Worm (Caenorhabditis elegans) whole organism, young adult: ENCODE measurements around the gene str-134.

Experiments
- B0019.2 ChIP-seq: fragments of 200-800 bp; sonication (Bioruptor generic); conservative IDR thresholded peaks from 2 replicates; pipeline ENCODE4 v1.3.6; 2022; ENCODE audit warnings: missing genetic modification reagents, missing genetic modification characterization, missing compliant biosample characterization
- B0261.1 ChIP-seq: sonication (generic microtip); optimal IDR thresholded peaks from 2 replicates; lab custom pipeline; 2016; ENCODE audit warnings: mild to moderate bottlenecking, missing genetic modification characterization, moderate library complexity, missing compliant biosample characterization
- B0336.3 ChIP-seq: fragments of 200-800 bp; sonication (Bioruptor generic); IDR thresholded peaks from 2 replicates; pipeline ENCODE4 v1.3.6; 2022; ENCODE audit warnings: missing genetic modification characterization, missing compliant biosample characterization
- C06A6.2 ChIP-seq: fragments of 200-800 bp; sonication (Bioruptor generic); conservative IDR thresholded peaks from 2 replicates; pipeline ENCODE4 v1.3.6; 2022; ENCODE audit warnings: missing genetic modification characterization, missing compliant biosample characterization
- F33H1.4 ChIP-seq: fragments of 200-800 bp; sonication (Bioruptor generic); IDR thresholded peaks from 2 replicates; pipeline ENCODE4 v1.3.6; 2022; ENCODE audit warnings: missing genetic modification reagents, missing genetic modification characterization, missing compliant biosample characterization
- F37B4.10 ChIP-seq: fragments of 200-800 bp; sonication (Bioruptor generic); IDR thresholded peaks from 2 replicates; pipeline ENCODE4 v1.3.6; 2022; ENCODE audit warnings: missing genetic modification characterization, missing compliant biosample characterization
- F39B2.1 ChIP-seq: fragments of 200-800 bp; sonication (Bioruptor generic); IDR thresholded peaks from 2 replicates; pipeline ENCODE4 v1.3.6; 2022; ENCODE audit warnings: missing genetic modification reagents, missing genetic modification characterization, missing compliant biosample characterization
- F57A8.1 ChIP-seq: fragments of 200-800 bp; sonication (Bioruptor generic); optimal IDR thresholded peaks from 2 replicates; lab custom pipeline; 2018; ENCODE audit warnings: mild to moderate bottlenecking, missing genetic modification characterization, moderate library complexity, missing compliant biosample characterization
- Y53G8AR.9 ChIP-seq: fragments of 200-800 bp; sonication (Bioruptor generic); conservative IDR thresholded peaks from 2 replicates; pipeline ENCODE4 v1.3.6; 2022; ENCODE audit warnings: missing genetic modification reagents, missing genetic modification characterization, missing compliant biosample characterization
- Y67H2A.10 ChIP-seq: fragments of 200-800 bp; sonication (Bioruptor generic); conservative IDR thresholded peaks from 2 replicates; pipeline ENCODE4 v1.3.6; 2022; ENCODE audit warnings: missing genetic modification reagents, missing genetic modification characterization, missing compliant biosample characterization
- aptf-3 ChIP-seq: fragments of 200-800 bp; sonication (Bioruptor generic); IDR thresholded peaks from 2 replicates; pipeline ENCODE4 v1.3.6; 2022; ENCODE audit warnings: missing genetic modification characterization, missing compliant biosample characterization
- athp-1 ChIP-seq: sonication (generic microtip); optimal IDR thresholded peaks from 2 replicates; lab custom pipeline; 2017; ENCODE audit warnings: mild to moderate bottlenecking, missing genetic modification characterization, missing compliant biosample characterization
- ceh-40 ChIP-seq: fragments of 200-800 bp; sonication (Bioruptor generic); IDR thresholded peaks from 2 replicates; pipeline ENCODE4 v1.3.6; 2022; ENCODE audit warnings: missing genetic modification characterization, missing compliant biosample characterization
- ceh-79 ChIP-seq: sonication (generic microtip); optimal IDR thresholded peaks from 2 replicates; lab custom pipeline; 2017; ENCODE audit warnings: mild to moderate bottlenecking, missing genetic modification characterization, missing compliant biosample characterization
- chd-7 ChIP-seq: sonication (generic microtip); optimal IDR thresholded peaks from 2 replicates; lab custom pipeline; 2016; ENCODE audit warnings: mild to moderate bottlenecking, missing genetic modification characterization, moderate library complexity, missing compliant biosample characterization
- die-1 ChIP-seq: sonication (generic microtip); optimal IDR thresholded peaks from 2 replicates; lab custom pipeline; 2016; ENCODE audit warnings: missing genotype, mild to moderate bottlenecking, missing genetic modification characterization, missing compliant biosample characterization
- dox-1 ChIP-seq: fragments of 200-800 bp; sonication (Bioruptor generic); IDR thresholded peaks from 2 replicates; pipeline ENCODE4 v1.3.6; 2022; ENCODE audit warnings: missing genetic modification reagents, missing genetic modification characterization, missing compliant biosample characterization
- dpff-1 ChIP-seq: sonication (generic microtip); optimal IDR thresholded peaks from 2 replicates; lab custom pipeline; 2017; ENCODE audit warnings: mild to moderate bottlenecking, missing genetic modification characterization, missing compliant biosample characterization
- hmg-20 ChIP-seq: fragments of 200-800 bp; sonication (Bioruptor generic); IDR thresholded peaks from 2 replicates; pipeline ENCODE4 v1.3.6; 2022; ENCODE audit warnings: missing genetic modification reagents, missing genetic modification characterization, missing compliant biosample characterization
- hrde-1 ChIP-seq: sonication (generic microtip); optimal IDR thresholded peaks from 2 replicates; lab custom pipeline; 2016; ENCODE audit warnings: missing genetic modification characterization, mild to moderate bottlenecking, missing compliant biosample characterization, moderate library complexity, missing genotype, missing genetic modification reagents, borderline replicate concordance
- lag-1 ChIP-seq: fragments of 200-800 bp; sonication (Bioruptor generic); IDR thresholded peaks from 2 replicates; pipeline ENCODE4 v1.3.6; 2022; ENCODE audit warnings: missing genetic modification reagents, missing genetic modification characterization, missing compliant biosample characterization
- let-607 ChIP-seq, 2 experiments: fragments of 200-800 bp in 1 of 2; sonication (Bioruptor generic) in 1 of 2; sonication (generic microtip) in 1 of 2; optimal IDR thresholded peaks; 2 replicates each; lab custom pipeline; 2016 to 2018; ENCODE audit warnings: mild to moderate bottlenecking in 2 of 2, missing compliant biosample characterization in 2 of 2, missing genetic modification characterization in 2 of 2, moderate library complexity in 2 of 2, missing genotype in 1 of 2
- lin-26 ChIP-seq: fragments of 200-800 bp; sonication (Bioruptor generic); IDR thresholded peaks from 2 replicates; pipeline ENCODE4 v1.3.6; 2022; ENCODE audit warnings: missing genetic modification reagents, missing genetic modification characterization, missing compliant biosample characterization
- lin-35 ChIP-seq, 3 experiments: fragments of 150-350 bp in 2 of 3; sonication (generic microtip) in 1 of 3; optimal IDR thresholded peaks; 2 replicates each; lab custom pipeline; 2014 to 2018; ENCODE audit warnings: missing biosample characterization in 3 of 3, missing genetic modification characterization in 3 of 3, missing genetic modification reagents in 3 of 3
- lsl-1 ChIP-seq: fragments of 200-800 bp; sonication (Bioruptor generic); optimal IDR thresholded peaks from 2 replicates; lab custom pipeline; 2018; ENCODE audit warnings: mild to moderate bottlenecking, missing genetic modification characterization, moderate library complexity, missing compliant biosample characterization
- lsy-27 ChIP-seq: sonication (generic microtip); optimal IDR thresholded peaks from 2 replicates; lab custom pipeline; 2017; ENCODE audit warnings: missing genetic modification characterization, mild to moderate bottlenecking, missing compliant biosample characterization, antibody characterized with exemption, missing genotype, borderline replicate concordance; ENCODE audit not compliant: insufficient read depth
- madf-10 ChIP-seq: sonication (generic microtip); optimal IDR thresholded peaks from 2 replicates; lab custom pipeline; 2016; ENCODE audit warnings: mild to moderate bottlenecking, missing genetic modification characterization, missing compliant biosample characterization
- madf-3 ChIP-seq: fragments of 200-800 bp; sonication (Bioruptor generic); IDR thresholded peaks from 2 replicates; pipeline ENCODE4 v1.3.6; 2022; ENCODE audit warnings: missing genetic modification reagents, missing genetic modification characterization, missing compliant biosample characterization
- madf-6 ChIP-seq: fragments of 200-800 bp; sonication (Bioruptor generic); IDR thresholded peaks from 2 replicates; pipeline ENCODE4 v1.3.6; 2022; ENCODE audit warnings: missing genetic modification reagents, missing genetic modification characterization, missing compliant biosample characterization
- mcd-1 ChIP-seq: fragments of 200-800 bp; sonication (Bioruptor generic); IDR thresholded peaks from 2 replicates; pipeline ENCODE4 v1.3.6; 2022; ENCODE audit warnings: missing genetic modification reagents, missing genetic modification characterization, missing compliant biosample characterization
- mes-4 ChIP-seq: sonication (generic microtip); optimal IDR thresholded peaks from 2 replicates; lab custom pipeline; 2016; ENCODE audit warnings: missing genotype, missing genetic modification characterization, missing compliant biosample characterization
- mxl-1 ChIP-seq: sonication (generic microtip); optimal IDR thresholded peaks from 2 replicates; lab custom pipeline; 2016; ENCODE audit warnings: missing genetic modification characterization, missing compliant biosample characterization
- nfyb-1 ChIP-seq: fragments of 200-800 bp; sonication (Bioruptor generic); IDR thresholded peaks from 2 replicates; pipeline ENCODE4 v1.3.6; 2022; ENCODE audit warnings: missing genetic modification reagents, missing genetic modification characterization, missing compliant biosample characterization
- nhr-179 ChIP-seq: sonication (generic microtip); optimal IDR thresholded peaks from 2 replicates; lab custom pipeline; 2016; ENCODE audit warnings: mild to moderate bottlenecking, missing genetic modification characterization, missing compliant biosample characterization
- rcor-1 ChIP-seq: fragments of 200-800 bp; sonication (Bioruptor generic); IDR thresholded peaks from 2 replicates; pipeline ENCODE4 v1.3.6; 2022; ENCODE audit warnings: missing genetic modification reagents, missing genetic modification characterization, missing compliant biosample characterization
- repo-1 ChIP-seq: sonication (generic microtip); optimal IDR thresholded peaks from 2 replicates; lab custom pipeline; 2017; ENCODE audit warnings: mild to moderate bottlenecking, missing genetic modification characterization, missing compliant biosample characterization
- rpc-1 ChIP-seq, 2 experiments: fragments of 150-350 bp in 1 of 2; sonication (generic microtip) in 1 of 2; optimal IDR thresholded peaks; 2 replicates each; lab custom pipeline; 2014 to 2018; ENCODE audit warnings: missing biosample characterization in 1 of 2, missing genetic modification characterization in 1 of 2, missing genetic modification reagents in 1 of 2, missing genotype in 1 of 2
- sdz-38 ChIP-seq: sonication (generic microtip); optimal IDR thresholded peaks from 2 replicates; lab custom pipeline; 2016; ENCODE audit warnings: missing genotype, missing genetic modification characterization, missing compliant biosample characterization
- sea-2 ChIP-seq: fragments of 200-800 bp; sonication (Bioruptor generic); IDR thresholded peaks from 2 replicates; pipeline ENCODE4 v1.3.6; 2022; ENCODE audit warnings: missing genetic modification characterization, missing compliant biosample characterization
- snpc-3.4 ChIP-seq: sonication (generic microtip); optimal IDR thresholded peaks from 2 replicates; lab custom pipeline; 2017; ENCODE audit warnings: missing genetic modification characterization, mild to moderate bottlenecking, missing compliant biosample characterization, antibody characterized with exemption, moderate library complexity, missing genotype, missing genetic modification reagents
- somi-1 ChIP-seq: fragments of 200-800 bp; sonication (Bioruptor generic); optimal IDR thresholded peaks from 2 replicates; lab custom pipeline; 2018; ENCODE audit warnings: mild to moderate bottlenecking, missing genetic modification characterization, missing compliant biosample characterization
- unc-130 ChIP-seq: sonication (generic microtip); optimal IDR thresholded peaks from 2 replicates; lab custom pipeline; 2016; ENCODE audit warnings: missing genetic modification reagents, missing genetic modification characterization, missing compliant biosample characterization
- zfh-2 ChIP-seq: fragments of 200-800 bp; sonication (Bioruptor generic); conservative IDR thresholded peaks from 2 replicates; pipeline ENCODE4 v1.3.6; 2022; ENCODE audit warnings: missing genetic modification reagents, missing genetic modification characterization, missing compliant biosample characterization
- ztf-18 ChIP-seq: sonication (generic microtip); optimal IDR thresholded peaks from 2 replicates; lab custom pipeline; 2016; ENCODE audit warnings: missing genotype, mild to moderate bottlenecking, missing genetic modification characterization, missing compliant biosample characterization
- ztf-22 ChIP-seq: fragments of 200-800 bp; sonication (Bioruptor generic); optimal IDR thresholded peaks from 2 replicates; lab custom pipeline; 2018; ENCODE audit warnings: mild to moderate bottlenecking, missing genetic modification characterization, moderate library complexity, missing compliant biosample characterization
- ztf-26 ChIP-seq: sonication (generic microtip); optimal IDR thresholded peaks from 2 replicates; lab custom pipeline; 2017; ENCODE audit warnings: missing genetic modification characterization, missing compliant biosample characterization
- ztf-6 ChIP-seq: fragments of 200-800 bp; sonication (Bioruptor generic); IDR thresholded peaks from 2 replicates; pipeline ENCODE4 v1.3.6; 2022; ENCODE audit warnings: missing genetic modification reagents, missing genetic modification characterization, missing compliant biosample characterization

The str-134 gene

ce11 chrV:728822-729493 is 14.5 kb upstream of the str-134 start (continued):
- TF ChIP-seq sdz-38 (tag; lab: Kevin White, UChicago) (no peak), sea-2 (GFP tag; lab: Robert Waterston, UW) (no peak), F57A8.1 (GFP tag; lab: Kevin White, UChicago) (no peak), Y53G8AR.9 (GFP tag; lab: Robert Waterston, UW) (no peak), die-1 (tag; lab: Kevin White, UChicago) (no peak), unc-130 (no peak), hmg-20 (GFP tag; lab: Robert Waterston, UW) (no peak), lin-35 (GFP tag; optimal IDR thresholded peaks at IDR 0.05; lab: Kevin White, UChicago) (no peak), hrde-1 (tag; lab: Kevin White, UChicago) (no peak), B0261.1 (tag; lab: Kevin White, UChicago) (no peak), mes-4 (no peak), mcd-1 (GFP tag; lab: Robert Waterston, UW) (no peak), nhr-179 (tag; lab: Kevin White, UChicago) (no peak), ztf-6 (GFP tag; lab: Robert Waterston, UW) (no peak), lsl-1 (GFP tag; lab: Kevin White, UChicago) (no peak), mxl-1 (tag; lab: Kevin White, UChicago) (no peak), lin-26 (GFP tag; lab: Robert Waterston, UW) (no peak), aptf-3 (GFP tag; lab: Robert Waterston, UW) (no peak), F39B2.1 (GFP tag; lab: Robert Waterston, UW) (no peak), B0019.2 (GFP tag; lab: Robert Waterston, UW) (no peak), chd-7 (peak; percentile 54), nfyb-1 (no peak), B0336.3 (GFP tag; lab: Robert Waterston, UW) (peak; percentile 66), ztf-26 (peak; percentile 16), dpff-1 (tag; lab: Kevin White, UChicago) (no peak), madf-3 (GFP tag; lab: Robert Waterston, UW) (no peak), ceh-40 (GFP tag; lab: Robert Waterston, UW) (no peak), F37B4.10 (GFP tag; lab: Robert Waterston, UW) (no peak), athp-1 (no peak), ztf-22 (GFP tag; lab: Kevin White, UChicago) (peak; percentile 42), let-607 (tag; optimal IDR thresholded peaks at IDR 0.05; lab: Kevin White, UChicago) (peak in 1 of 2 experiments; percentile 18), rpc-1 (optimal IDR thresholded peaks at IDR 0.05; lab: Kevin White, UChicago) (no peak), rpc-1 (tag; optimal IDR thresholded peaks at IDR 0.05; lab: Kevin White, UChicago) (no peak), lag-1 (GFP tag; lab: Robert Waterston, UW) (no peak), C06A6.2 (GFP tag; lab: Robert Waterston, UW) (no peak), snpc-3.4 (no peak), somi-1 (peak; percentile 67), F33H1.4 (GFP tag; lab: Robert Waterston, UW) (no peak), Y67H2A.10 (GFP tag; lab: Robert Waterston, UW) (no peak)

- TF ChIP-seq F57A8.1 (GFP tag; lab: Kevin White, UChicago) (no peak), rcor-1 (GFP tag; lab: Robert Waterston, UW) (no peak), repo-1 (tag; lab: Kevin White, UChicago) (peak; percentile 56), madf-10 (tag; lab: Kevin White, UChicago) (no peak), die-1 (tag; lab: Kevin White, UChicago) (no peak), nfyb-1 (peak; percentile 81), zfh-2 (GFP tag; lab: Robert Waterston, UW) (no peak), ceh-79 (tag; lab: Kevin White, UChicago) (no peak), unc-130 (no peak), ztf-18 (tag; lab: Kevin White, UChicago) (no peak), lin-35 (GFP tag; optimal IDR thresholded peaks at IDR 0.05; lab: Kevin White, UChicago) (no peak), let-607 (tag; optimal IDR thresholded peaks at IDR 0.05; lab: Kevin White, UChicago) (no peak), madf-6 (GFP tag; lab: Robert Waterston, UW) (no peak), lin-26 (GFP tag; lab: Robert Waterston, UW) (0 out of 2 replicates have a peak, but pooled peaks have one; percentile 24), dox-1 (GFP tag; lab: Robert Waterston, UW) (peak; percentile 42; the same call in 1 of the 2 replicates), lsy-27 (tag; lab: Kevin White, UChicago) (no peak)
These were observed 13.2 kb upstream of the str-134 start for ce11 chrV:730216-730615.
